Fruit fly (Drosophila melanogaster): ENCODE results near the gene primo-1.

primo-1 gene

dm6 chr3R:13715012-13715673 lies 3.5 kb upstream of the primo-1 start, which contains the start of gene kmr (continued):
- no peak for TF ChIP-seq ind (GFP tag; optimal IDR thresholded peaks at IDR 0.05)
- TF ChIP-seq CG6683 (GFP tag; optimal IDR thresholded peaks at IDR 0.05), result no peak
- no peak for TF ChIP-seq zf30C (GFP tag; optimal IDR thresholded peaks at IDR 0.05)
- TF ChIP-seq CG5245 (GFP tag; optimal IDR thresholded peaks at IDR 0.05), result no peak
- peak; percentile 24 for TF ChIP-seq CG18476 (GFP tag; optimal IDR thresholded peaks at IDR 0.05)
- peak; percentile 11 for TF ChIP-seq Blimp-1 (GFP tag; optimal IDR thresholded peaks at IDR 0.05)
- TF ChIP-seq kay (GFP tag; optimal IDR thresholded peaks at IDR 0.05), result no peak
- TF ChIP-seq MBD-R2 (GFP tag; IDR thresholded peaks at IDR 0.05), result peak; percentile 14; the same call in 1 of the 2 replicates
- TF ChIP-seq Bdp1 (GFP tag; optimal IDR thresholded peaks at IDR 0.05), result no peak
- TF ChIP-seq CG13894 (tag; optimal IDR thresholded peaks at IDR 0.05), result peak; percentile 62
- TF ChIP-seq cas (GFP tag; IDR thresholded peaks at IDR 0.05), result peak; percentile 8; the same call in 1 of the 2 replicates
- peak; percentile 38 for TF ChIP-seq dm (GFP tag; optimal IDR thresholded peaks at IDR 0.05)
- peak; percentile 3 for TF ChIP-seq CG9876 (GFP tag; optimal IDR thresholded peaks at IDR 0.05)
- no peak for TF ChIP-seq CG10209 (GFP tag; optimal IDR thresholded peaks at IDR 0.05)
- peak; percentile 43; the same call in 1 of the 2 replicates for TF ChIP-seq amos (GFP tag; IDR thresholded peaks at IDR 0.05; ENCODE audit: partially characterized antibody)
- TF ChIP-seq chinmo (GFP tag; IDR thresholded peaks at IDR 0.05; ENCODE audit: partially characterized antibody), result peak; percentile 98
- no peak for TF ChIP-seq CG4730 (GFP tag; IDR thresholded peaks at IDR 0.05)
- TF ChIP-seq Optix (GFP tag; IDR thresholded peaks at IDR 0.05), result no peak
- TF ChIP-seq Atf3 (GFP tag; optimal IDR thresholded peaks at IDR 0.05), result no peak

- TF ChIP-seq stwl (tag; optimal IDR thresholded peaks at IDR 0.05), result no peak
- TF ChIP-seq corto (GFP tag; optimal IDR thresholded peaks at IDR 0.05), result no peak
- no peak for TF ChIP-seq ftz-f1 (GFP tag; optimal IDR thresholded peaks at IDR 0.05)
- no peak for TF ChIP-seq sr (GFP tag; IDR thresholded peaks at IDR 0.05)
- no peak for TF ChIP-seq CG2712 (tag; optimal IDR thresholded peaks at IDR 0.05)
- TF ChIP-seq CG17829 (tag; optimal IDR thresholded peaks at IDR 0.05), result no peak
- no peak for TF ChIP-seq nerfin-2 (GFP tag; IDR thresholded peaks at IDR 0.05; ENCODE audit: partially characterized antibody)
- TF ChIP-seq crol (GFP tag; IDR thresholded peaks at IDR 0.05), result peak; percentile 52
- TF ChIP-seq fu2 (GFP tag; optimal IDR thresholded peaks at IDR 0.05), result no peak
- no peak for TF ChIP-seq chn (GFP tag; optimal IDR thresholded peaks at IDR 0.05)
- no peak for TF ChIP-seq hth (optimal IDR thresholded peaks at IDR 0.05)
- no peak for TF ChIP-seq prd (optimal IDR thresholded peaks at IDR 0.05)
- no peak for TF ChIP-seq prd (GFP tag; IDR thresholded peaks at IDR 0.05)
- TF ChIP-seq ac (GFP tag; optimal IDR thresholded peaks at IDR 0.05), result no peak
- TF ChIP-seq CG17385 (GFP tag; optimal IDR thresholded peaks at IDR 0.05), result no peak
- no peak for TF ChIP-seq ro (GFP tag; IDR thresholded peaks at IDR 0.05)
- TF ChIP-seq chm (GFP tag; IDR thresholded peaks at IDR 0.05), result no peak
- 0 out of 3 replicates have a peak, but pooled peaks have one; percentile 62 for TF ChIP-seq ci (GFP tag; IDR thresholded peaks at IDR 0.05)
- TF ChIP-seq H2.0 (GFP tag; IDR thresholded peaks at IDR 0.05), result no peak
- no peak for TF ChIP-seq CG17612 (GFP tag; IDR thresholded peaks at IDR 0.05)
- no peak for TF ChIP-seq Dfd (GFP tag; optimal IDR thresholded peaks at IDR 0.05)
- TF ChIP-seq kah (GFP tag; optimal IDR thresholded peaks at IDR 0.05), result no peak
- 0 out of 2 replicates have a peak, but pooled peaks have one; percentile 29 for TF ChIP-seq CG16779 (GFP tag; IDR thresholded peaks at IDR 0.05)
- peak; percentile 30 for TF ChIP-seq CG1603 (tag; optimal IDR thresholded peaks at IDR 0.05)
- 0 out of 2 replicates have a peak, but pooled peaks have one; percentile 60 for TF ChIP-seq aop (GFP tag; IDR thresholded peaks at IDR 0.05)
- TF ChIP-seq Rx (GFP tag; IDR thresholded peaks at IDR 0.05), result no peak
- no peak for TF ChIP-seq E2f2 (GFP tag; IDR thresholded peaks at IDR 0.05)
- TF ChIP-seq CG7839 (tag; optimal IDR thresholded peaks at IDR 0.05), result no peak
- no peak for TF ChIP-seq unc-4 (GFP tag; IDR thresholded peaks at IDR 0.05; ENCODE audit: partially characterized antibody)
- TF ChIP-seq sens (GFP tag), result peak; percentile 71
- no peak for TF ChIP-seq CG6683 (GFP tag; optimal IDR thresholded peaks at IDR 0.05)
- TF ChIP-seq CG14860 (GFP tag; IDR thresholded peaks at IDR 0.05; ENCODE audit: partially characterized antibody), result no peak
These were observed 2.4 kb upstream of the primo-1 start for dm6 chr3R:13713984-13714532.
